Worm (Caenorhabditis elegans) whole organism, late embryonic: ENCODE data around the gene T03G11.10.

Experiments used
- C38D4.7 ChIP-seq: fragments of 200-800 bp; sonication (Bioruptor generic); optimal IDR thresholded peaks from 2 replicates; lab custom pipeline; 2018; ENCODE audit warnings: mild to moderate bottlenecking, missing genetic modification characterization, moderate library complexity, missing compliant biosample characterization
- F13H6.1 ChIP-seq: sonication (generic microtip); optimal IDR thresholded peaks from 2 replicates; lab custom pipeline; 2016; ENCODE audit warnings: missing genetic modification characterization, missing compliant biosample characterization
- K09A11.1 ChIP-seq: sonication (generic microtip); optimal IDR thresholded peaks from 2 replicates; lab custom pipeline; 2017; ENCODE audit warnings: antibody characterized with exemption, mild to moderate bottlenecking, missing genetic modification characterization, missing compliant biosample characterization; ENCODE audit not compliant: insufficient read depth
- dve-1 ChIP-seq: sonication (generic microtip); optimal IDR thresholded peaks from 2 replicates; lab custom pipeline; 2017; ENCODE audit warnings: antibody characterized with exemption, mild to moderate bottlenecking, missing genetic modification characterization, missing compliant biosample characterization
- elt-2 ChIP-seq: sonication (generic microtip); optimal IDR thresholded peaks from 2 replicates; lab custom pipeline; 2016; ENCODE audit warnings: missing genetic modification reagents, missing genetic modification characterization, missing compliant biosample characterization
- elt-4 ChIP-seq: sonication (generic microtip); optimal IDR thresholded peaks from 2 replicates; lab custom pipeline; 2016; ENCODE audit warnings: missing genetic modification characterization, missing compliant biosample characterization
- fkh-10 ChIP-seq: fragments of 150-350 bp; optimal IDR thresholded peaks from 2 replicates; lab custom pipeline; 2014; ENCODE audit warnings: missing biosample characterization, missing genetic modification reagents, missing genetic modification characterization
- hlh-8 ChIP-seq: sonication (generic microtip); optimal IDR thresholded peaks from 2 replicates; lab custom pipeline; 2016; ENCODE audit warnings: missing genotype, missing genetic modification characterization, missing compliant biosample characterization
- nfya-1 ChIP-seq: sonication (generic microtip); optimal IDR thresholded peaks from 2 replicates; lab custom pipeline; 2017; ENCODE audit warnings: missing genetic modification characterization, mild to moderate bottlenecking, missing compliant biosample characterization, antibody characterized with exemption, moderate library complexity
- pag-3 ChIP-seq: sonication (generic microtip); optimal IDR thresholded peaks from 2 replicates; lab custom pipeline; 2016; ENCODE audit warnings: missing compliant biosample characterization, missing genetic modification characterization, borderline replicate concordance
- pha-4 ChIP-seq: fragments of 150-350 bp; optimal IDR thresholded peaks from 2 replicates; lab custom pipeline; 2018; ENCODE audit warnings: missing biosample characterization, missing genetic modification reagents, missing genetic modification characterization
- pqm-1 ChIP-seq: sonication (generic microtip); optimal IDR thresholded peaks from 2 replicates; lab custom pipeline; 2016; ENCODE audit warnings: missing genetic modification characterization, missing compliant biosample characterization
- unc-55 ChIP-seq: sonication (generic microtip); optimal IDR thresholded peaks from 2 replicates; lab custom pipeline; 2017; ENCODE audit warnings: missing biosample characterization, missing genetic modification reagents, missing genetic modification characterization

ce11 chrX:5119246-5119645, 51.7 kb downstream of the T03G11.10 start:
- TF ChIP-seq unc-55 (GFP tag; lab: Kevin White, UChicago): no peak
- TF ChIP-seq F13H6.1 (tag; lab: Kevin White, UChicago): peak; percentile 13
- no peak for TF ChIP-seq elt-4 (tag; lab: Kevin White, UChicago)
- TF ChIP-seq dve-1 (tag; lab: Kevin White, UChicago): no peak
- no peak for TF ChIP-seq C38D4.7 (GFP tag; lab: Kevin White, UChicago)
- TF ChIP-seq K09A11.1 (tag; lab: Kevin White, UChicago): no peak
- no peak for TF ChIP-seq pqm-1 (tag; lab: Kevin White, UChicago)
- no peak for TF ChIP-seq pha-4 (tag; lab: Kevin White, UChicago)
- no peak for TF ChIP-seq fkh-10 (GFP tag; lab: Kevin White, UChicago)
- TF ChIP-seq pag-3 (tag; lab: Kevin White, UChicago): no peak
- no peak for TF ChIP-seq hlh-8 (tag; lab: Kevin White, UChicago)
- TF ChIP-seq elt-2 (tag; lab: Kevin White, UChicago): no peak
- peak; percentile 59 for TF ChIP-seq nfya-1 (tag; lab: Kevin White, UChicago)
